Worm (Caenorhabditis elegans): ENCODE data around the gene spn-4.

The spn-4 gene

DNA sequence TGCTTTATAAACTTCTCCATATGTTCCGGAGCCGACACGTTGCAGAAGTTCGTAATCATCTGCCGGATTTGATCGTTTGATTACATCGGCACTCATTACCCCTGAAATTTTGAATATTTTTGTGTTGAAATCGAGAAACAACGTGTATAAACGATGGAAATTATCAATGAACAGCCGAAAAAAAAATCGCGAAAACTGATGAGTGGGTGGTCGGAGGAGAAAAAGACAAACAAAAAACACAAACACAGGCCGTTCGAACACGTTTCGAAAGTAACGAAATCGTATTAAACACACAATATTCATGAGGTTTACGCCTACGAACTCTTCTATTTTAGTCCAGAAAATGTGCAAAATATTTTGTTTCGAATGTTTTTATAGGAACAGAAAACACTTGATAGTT lies 7.9 kb upstream of the spn-4 start, which contains the start of gene gck-2:
gck-2 (minus strand) TSS at position 101 of the 400 bp plus-strand sequence.
- no peak for TF ChIP-seq aly-2 (tag; optimal IDR thresholded peaks at IDR 0.05)
- TF ChIP-seq snu-23 (GFP tag; optimal IDR thresholded peaks at IDR 0.05), result no peak
- TF ChIP-seq pag-3 (tag; optimal IDR thresholded peaks at IDR 0.05; ENCODE audit: borderline replicate concordance, insufficient read depth), result no peak
- TF ChIP-seq nhr-90 (tag; optimal IDR thresholded peaks at IDR 0.05; ENCODE audit: poor library complexity), result no peak
- TF ChIP-seq nhr-20 (tag; optimal IDR thresholded peaks at IDR 0.05), result no peak

DNA sequence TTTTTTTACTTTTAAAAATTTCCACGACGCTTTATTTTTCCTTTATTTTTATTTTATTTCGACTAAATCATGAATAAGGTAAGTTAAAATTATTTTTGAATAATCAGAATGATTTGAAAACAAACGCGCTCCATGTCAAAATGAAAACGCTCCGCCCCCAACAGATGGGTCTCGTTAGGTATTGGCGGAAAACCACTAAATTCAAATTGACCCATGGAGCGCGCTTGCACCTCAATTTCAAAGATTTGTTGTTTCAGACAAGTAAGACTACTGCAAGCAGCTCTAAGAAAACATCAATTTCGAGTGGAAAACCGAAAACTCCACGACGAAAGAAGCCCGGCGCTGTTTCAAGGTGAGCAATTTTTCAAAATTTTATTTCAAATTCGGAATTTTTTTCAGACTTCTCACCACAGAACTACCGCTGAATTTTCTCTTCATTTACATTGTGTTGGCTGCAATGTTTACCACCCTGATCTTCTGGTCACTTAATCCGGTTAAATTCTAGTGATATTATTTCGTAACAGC lies 3.3 kb upstream of the spn-4 start, which contains the start of gene ZC404.2:
ZC404.2 (plus strand) TSS at position 47 of the 525 bp plus-strand sequence.
- no peak for TF ChIP-seq unc-98 (GFP tag; IDR thresholded peaks at IDR 0.05)
- TF ChIP-seq lin-15B (tag; optimal IDR thresholded peaks at IDR 0.05), result no peak
- TF ChIP-seq dpl-1 (GFP tag; optimal IDR thresholded peaks at IDR 0.05), result peak in 1 of 3 experiments; percentile 43
- TF ChIP-seq nhr-28 (tag; optimal IDR thresholded peaks at IDR 0.05), result no peak
- peak in 1 of 2 experiments; percentile 30 for TF ChIP-seq lin-35 (GFP tag; optimal IDR thresholded peaks at IDR 0.05)
- no peak for TF ChIP-seq nhr-11 (tag; optimal IDR thresholded peaks at IDR 0.05)
- TF ChIP-seq ztf-11 (tag; optimal IDR thresholded peaks at IDR 0.05), result no peak
- no peak for TF ChIP-seq snpc-4 (tag; optimal IDR thresholded peaks at IDR 0.05)
- TF ChIP-seq ceh-82 (tag; optimal IDR thresholded peaks at IDR 0.05), result no peak
- TF ChIP-seq pqm-1 (tag; optimal IDR thresholded peaks at IDR 0.05), result no peak
- TF ChIP-seq hlh-4 (tag; optimal IDR thresholded peaks at IDR 0.05), result no peak
- TF ChIP-seq nhr-237 (tag; optimal IDR thresholded peaks at IDR 0.05), result no peak
- peak in 1 of 2 experiments; percentile 68 for TF ChIP-seq efl-1 (optimal IDR thresholded peaks at IDR 0.05)
- TF ChIP-seq efl-1 (GFP tag; optimal IDR thresholded peaks at IDR 0.05 in 1 of 2), result peak; percentile 38 to 86
- no peak for TF ChIP-seq pax-3 (tag; optimal IDR thresholded peaks at IDR 0.05)
- TF ChIP-seq tbx-2 (tag; optimal IDR thresholded peaks at IDR 0.05), result no peak
- no peak for TF ChIP-seq hpl-2 (GFP tag; optimal IDR thresholded peaks at IDR 0.05)
- no peak for TF ChIP-seq ztf-4 (tag; optimal IDR thresholded peaks at IDR 0.05)
- TF ChIP-seq xbp-1 (tag; optimal IDR thresholded peaks at IDR 0.05), result no peak

DNA sequence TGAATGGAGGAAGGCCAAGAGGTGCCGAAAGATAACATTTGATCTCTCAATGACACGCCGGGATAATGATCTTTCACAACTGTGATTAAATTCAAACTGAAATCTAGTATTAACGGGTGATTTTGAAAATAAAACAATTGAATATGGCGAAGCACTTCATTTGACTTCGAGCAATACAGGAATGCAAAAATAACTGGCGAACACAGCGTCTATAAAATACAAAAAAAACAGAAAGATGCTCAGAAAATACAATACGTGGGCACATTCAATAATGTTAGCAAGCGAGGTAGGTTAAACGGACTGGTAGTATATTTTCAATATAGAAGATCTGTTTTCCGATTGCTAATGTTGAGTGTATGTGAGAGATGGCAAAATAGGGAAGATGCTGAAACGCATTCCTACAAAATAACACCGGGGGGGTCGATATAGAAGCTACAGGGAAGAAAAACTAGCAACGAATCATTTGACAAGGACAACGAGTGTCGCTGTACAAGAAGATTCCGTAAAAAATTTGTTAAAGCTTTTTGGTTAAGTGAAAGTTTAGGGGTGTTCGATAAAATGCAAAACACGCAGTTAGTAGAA lies 1.6 kb downstream of the spn-4 start:
- TF ChIP-seq vab-15 (tag; optimal IDR thresholded peaks at IDR 0.05) (no peak), efl-1 (optimal IDR thresholded peaks at IDR 0.05) (no peak), efl-1 (GFP tag; optimal IDR thresholded peaks at IDR 0.05 in 1 of 2) (peak in 1 of 2 experiments; percentile 60)

DNA sequence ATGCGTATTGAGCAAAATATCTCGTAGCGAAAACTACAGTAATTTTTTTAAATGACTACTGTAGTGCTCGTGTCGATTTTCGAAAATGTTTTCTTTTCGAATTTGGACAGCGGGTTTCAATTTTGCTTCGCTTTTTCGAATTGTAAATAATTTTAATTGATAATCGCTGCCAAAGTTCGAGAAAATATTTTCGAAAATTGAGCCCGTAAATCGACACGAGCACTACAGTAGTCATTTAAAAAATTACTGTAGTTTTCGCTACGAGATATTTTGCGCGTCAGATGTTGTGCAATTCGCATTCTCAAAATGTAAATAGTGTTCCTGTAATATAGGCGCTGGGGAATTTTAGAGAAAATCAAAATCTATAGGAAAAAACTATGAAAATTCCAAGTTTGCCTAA lies 2.4 kb downstream of the spn-4 start:
- TF ChIP-seq isw-1 (GFP tag; IDR thresholded peaks at IDR 0.05) (no peak), ztf-4 (tag; optimal IDR thresholded peaks at IDR 0.05) (no peak), egl-13 (tag; optimal IDR thresholded peaks at IDR 0.05) (no peak)

DNA sequence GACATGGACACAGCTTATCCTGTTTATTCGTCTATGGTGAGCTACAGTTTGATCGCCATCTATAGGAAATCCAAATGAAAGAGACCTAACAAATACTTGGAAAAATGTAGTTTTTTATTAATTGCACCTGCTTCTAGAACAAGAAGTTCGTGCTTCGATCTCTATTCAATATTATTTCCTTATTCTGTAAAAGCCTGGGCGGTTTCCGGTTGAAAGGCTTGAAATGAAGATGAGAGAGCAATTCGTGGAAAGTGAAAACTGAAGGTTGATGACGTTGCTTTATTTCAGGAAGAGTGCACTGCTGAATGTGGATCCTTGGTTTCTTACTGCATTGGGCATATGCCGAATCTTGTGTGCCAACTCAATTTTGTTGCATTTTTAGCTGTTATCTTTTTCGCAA lies 4.0 kb downstream of the spn-4 start:
- TF ChIP-seq lin-15B (tag; optimal IDR thresholded peaks at IDR 0.05) (no peak), lsy-2 (tag; optimal IDR thresholded peaks at IDR 0.05) (no peak), ceh-8 (GFP tag; optimal IDR thresholded peaks at IDR 0.05) (no peak), ceh-90 (tag; optimal IDR thresholded peaks at IDR 0.05) (no peak), unc-62 (GFP tag; optimal IDR thresholded peaks at IDR 0.05) (no peak), egl-13 (tag; optimal IDR thresholded peaks at IDR 0.05) (no peak), hlh-17 (GFP tag; optimal IDR thresholded peaks at IDR 0.05; ENCODE audit: borderline replicate concordance) (no peak), efl-1 (optimal IDR thresholded peaks at IDR 0.05) (no peak), efl-1 (GFP tag; optimal IDR thresholded peaks at IDR 0.05 in 1 of 2) (no peak), hlh-4 (tag; optimal IDR thresholded peaks at IDR 0.05) (peak; percentile 62), lir-3 (tag; optimal IDR thresholded peaks at IDR 0.05; ENCODE audit: poor library complexity) (no peak), mep-1 (tag; optimal IDR thresholded peaks at IDR 0.05) (no peak), nhr-47 (tag; optimal IDR thresholded peaks at IDR 0.05) (peak; percentile 33), ces-1 (GFP tag; optimal IDR thresholded peaks at IDR 0.05) (no peak), nhr-71 (tag; optimal IDR thresholded peaks at IDR 0.05) (peak; percentile 54), fkh-8 (tag; optimal IDR thresholded peaks at IDR 0.05) (peak; percentile 48), sptf-1 (tag; optimal IDR thresholded peaks at IDR 0.05) (no peak), lin-14 (GFP tag; optimal IDR thresholded peaks at IDR 0.05) (no peak), sox-4 (tag; optimal IDR thresholded peaks at IDR 0.05) (no peak)
